Fruit fly (Drosophila melanogaster) whole organism, embryonic: Measurements from ENCODE around the gene Oatp26F.

Experiments
- ATbp ChIP-seq: fragments of 200-800 bp; sonication (Bioruptor generic); optimal IDR thresholded peaks from 2 replicates; lab custom pipeline; 2017; ENCODE audit warnings: missing biosample characterization, mild to moderate bottlenecking, missing genetic modification characterization, missing genetic modification reagents
- Bteb2 ChIP-seq: fragments of 200-800 bp; sonication (Bioruptor generic); optimal IDR thresholded peaks from 2 replicates; lab custom pipeline; 2016; ENCODE audit warnings: missing biosample characterization, missing genetic modification characterization
- CG11695 ChIP-seq: fragments of 200-800 bp; sonication (Bioruptor generic); IDR thresholded peaks from 3 replicates; pipeline ENCODE4 v1.3.6; 2022; ENCODE audit warnings: missing biosample characterization, missing genetic modification characterization
- CG12104 ChIP-seq: fragments of 200-800 bp; sonication (Bioruptor generic); optimal IDR thresholded peaks from 3 replicates; lab custom pipeline; 2016; ENCODE audit warnings: missing biosample characterization, missing genetic modification characterization
- CG12942 ChIP-seq: fragments of 200-800 bp; sonication (Bioruptor generic); optimal IDR thresholded peaks from 3 replicates; lab custom pipeline; 2016; ENCODE audit warnings: missing biosample characterization, missing genetic modification characterization
- CG13296 ChIP-seq: fragments of 200-800 bp; sonication (Bioruptor generic); optimal IDR thresholded peaks from 3 replicates; lab custom pipeline; 2018; ENCODE audit warnings: missing biosample characterization, mild to moderate bottlenecking, missing genetic modification characterization
- CG16863 ChIP-seq: fragments of 200-800 bp; sonication (Bioruptor generic); optimal IDR thresholded peaks from 3 replicates; lab custom pipeline; 2016; ENCODE audit warnings: missing biosample characterization, missing genetic modification characterization
- CG18011 ChIP-seq: fragments of 200-800 bp; sonication (Bioruptor generic); optimal IDR thresholded peaks from 2 replicates; lab custom pipeline; 2017; ENCODE audit warnings: missing biosample characterization, missing genetic modification characterization, mild to moderate bottlenecking, moderate library complexity, missing genotype
- CG2129 ChIP-seq: fragments of 200-800 bp; sonication (Bioruptor generic); IDR thresholded peaks from 2 replicates; pipeline ENCODE4 v1.3.6; 2022; ENCODE audit warnings: missing biosample characterization, missing genetic modification characterization; ENCODE audit not compliant: partially characterized antibody
- CG31388 ChIP-seq: fragments of 200-800 bp; sonication (Bioruptor generic); optimal IDR thresholded peaks from 2 replicates; lab custom pipeline; 2016; ENCODE audit warnings: missing biosample characterization, missing genetic modification characterization
- CG33557 ChIP-seq: fragments of 200-800 bp; sonication (Bioruptor generic); optimal IDR thresholded peaks from 2 replicates; lab custom pipeline; 2019; ENCODE audit warnings: missing biosample characterization, mild to moderate bottlenecking, missing genetic modification characterization, moderate library complexity
- CG3838 ChIP-seq: fragments of 200-800 bp; sonication (Bioruptor generic); optimal IDR thresholded peaks from 3 replicates; lab custom pipeline; 2016; ENCODE audit warnings: missing biosample characterization, missing genetic modification characterization
- CG4707 ChIP-seq: fragments of 200-800 bp; sonication (Bioruptor generic); optimal IDR thresholded peaks from 2 replicates; lab custom pipeline; 2018; ENCODE audit warnings: missing biosample characterization, mild to moderate bottlenecking, missing genetic modification characterization, moderate library complexity
- CG7987 ChIP-seq: fragments of 200-800 bp; sonication (Bioruptor generic); optimal IDR thresholded peaks from 2 replicates; lab custom pipeline; 2018; ENCODE audit warnings: missing biosample characterization, mild to moderate bottlenecking, missing genetic modification characterization, moderate library complexity
- Chrac-16 ChIP-seq: fragments of 200-800 bp; sonication (Bioruptor generic); optimal IDR thresholded peaks from 3 replicates; lab custom pipeline; 2016; ENCODE audit warnings: missing biosample characterization, missing genetic modification characterization
- D19A ChIP-seq: fragments of 200-800 bp; optimal IDR thresholded peaks from 3 replicates; lab custom pipeline; 2019; ENCODE audit warnings: missing biosample characterization, mild to moderate bottlenecking, missing genetic modification characterization, moderate library complexity
- Dref ChIP-seq: fragments of 200-800 bp; sonication (Bioruptor generic); IDR thresholded peaks from 2 replicates; pipeline ENCODE4 v1.3.6; 2022; ENCODE audit warnings: missing biosample characterization, missing genetic modification characterization
- ERR ChIP-seq: fragments of 200-800 bp; sonication (Bioruptor generic); optimal IDR thresholded peaks from 2 replicates; lab custom pipeline; 2016; ENCODE audit warnings: missing biosample characterization, missing genetic modification characterization
- Ets65A ChIP-seq: fragments of 200-800 bp; sonication (Bioruptor generic); peaks from one replicate; lab custom pipeline; 2016; ENCODE audit warnings: missing biosample characterization, missing genetic modification characterization
- Fer2 ChIP-seq: fragments of 200-800 bp; sonication (Bioruptor generic); optimal IDR thresholded peaks from 2 replicates; lab custom pipeline; 2018; ENCODE audit warnings: missing biosample characterization, mild to moderate bottlenecking, missing genetic modification characterization, moderate library complexity
- Gug ChIP-seq: fragments of 200-800 bp; sonication (Bioruptor generic); IDR thresholded peaks from 4 replicates; pipeline ENCODE4 v1.3.6; 2022; ENCODE audit warnings: missing biosample characterization, missing genetic modification characterization
- HLH4C ChIP-seq: fragments of 200-800 bp; sonication (Bioruptor generic); IDR thresholded peaks from 3 replicates; pipeline ENCODE4 v1.3.6; 2022; ENCODE audit warnings: missing biosample characterization, missing genetic modification characterization; ENCODE audit not compliant: partially characterized antibody
- Hr51 ChIP-seq, 2 experiments: fragments of 200-800 bp; sonication (Bioruptor generic); optimal IDR thresholded peaks; 2 replicates in 1 of 2; 3 replicates in 1 of 2; lab custom pipeline; 2016 to 2018; ENCODE audit warnings: missing biosample characterization in 2 of 2, missing genetic modification characterization in 2 of 2, mild to moderate bottlenecking in 1 of 2, moderate library complexity in 1 of 2
- Lpt ChIP-seq: fragments of >200 bp; optimal IDR thresholded peaks from 2 replicates; lab custom pipeline; 2018; ENCODE audit warnings: missing biosample characterization, missing genetic modification characterization
- PHDP ChIP-seq: fragments of 200-800 bp; sonication (Bioruptor generic); optimal IDR thresholded peaks from 3 replicates; lab custom pipeline; 2018; ENCODE audit warnings: missing biosample characterization, mild to moderate bottlenecking, missing genetic modification characterization, moderate library complexity
- Poxn ChIP-seq: fragments of 200-800 bp; sonication (Bioruptor generic); IDR thresholded peaks from 2 replicates; pipeline ENCODE4 v1.3.6; 2022; ENCODE audit warnings: missing biosample characterization, missing genetic modification characterization
- Sox102F ChIP-seq: fragments of 200-800 bp; sonication (Bioruptor generic); optimal IDR thresholded peaks from 2 replicates; lab custom pipeline; 2018; ENCODE audit warnings: missing biosample characterization, mild to moderate bottlenecking, missing genetic modification characterization, moderate library complexity
- Trl ChIP-seq, 3 experiments: fragments of >200 bp in 2 of 3; fragments of 200-800 bp in 1 of 3; sonication (Bioruptor generic) in 1 of 3; optimal IDR thresholded peaks; 2 replicates in 1 of 3; 3 replicates in 2 of 3; lab custom pipeline; 2016 to 2017; ENCODE audit warnings: missing biosample characterization in 1 of 3, missing genetic modification characterization in 1 of 3
- abd-A ChIP-seq: fragments of 200-800 bp; sonication (Bioruptor generic); optimal IDR thresholded peaks from 3 replicates; lab custom pipeline; 2019; ENCODE audit warnings: missing biosample characterization, mild to moderate bottlenecking, missing genetic modification characterization, moderate library complexity
- chn ChIP-seq: fragments of 200-800 bp; sonication (Bioruptor generic); optimal IDR thresholded peaks from 2 replicates; lab custom pipeline; 2016; ENCODE audit warnings: missing biosample characterization, missing genetic modification characterization
- dpn ChIP-seq, 2 experiments: fragments of 200-800 bp; sonication (Bioruptor generic); optimal IDR thresholded peaks; 3 replicates each; lab custom pipeline; 2016; ENCODE audit warnings: missing biosample characterization in 2 of 2, missing genetic modification characterization in 2 of 2
- dysf ChIP-seq: fragments of 200-800 bp; sonication (Bioruptor generic); IDR thresholded peaks from 3 replicates; pipeline ENCODE4 v1.3.6; 2022; ENCODE audit warnings: missing biosample characterization, missing genetic modification characterization
- en ChIP-seq: fragments of 200-800 bp; sonication (Bioruptor generic); optimal IDR thresholded peaks from 2 replicates; lab custom pipeline; 2016; ENCODE audit warnings: missing biosample characterization, missing genetic modification characterization
- eyg ChIP-seq: fragments of 200-800 bp; sonication (Bioruptor generic); optimal IDR thresholded peaks from 3 replicates; lab custom pipeline; 2016; ENCODE audit warnings: missing biosample characterization, missing genetic modification characterization
- gem ChIP-seq: fragments of 200-800 bp; sonication (Bioruptor generic); optimal IDR thresholded peaks from 2 replicates; lab custom pipeline; 2019; ENCODE audit warnings: missing biosample characterization, mild to moderate bottlenecking, missing genetic modification characterization, moderate library complexity
- inv ChIP-seq: fragments of 200-800 bp; sonication (Bioruptor generic); IDR thresholded peaks from 2 replicates; pipeline ENCODE4 v1.3.6; 2022; ENCODE audit warnings: missing biosample characterization, missing genetic modification characterization; ENCODE audit not compliant: partially characterized antibody
- jigr1 ChIP-seq: fragments of 200-800 bp; sonication (Bioruptor generic); IDR thresholded peaks from 3 replicates; pipeline ENCODE4 v1.3.6; 2022; ENCODE audit warnings: missing biosample characterization, missing genetic modification characterization
- nerfin-2 ChIP-seq: fragments of 200-800 bp; sonication (Bioruptor generic); IDR thresholded peaks from 2 replicates; pipeline ENCODE4 v1.3.6; 2022; ENCODE audit warnings: missing biosample characterization, missing genetic modification characterization; ENCODE audit not compliant: partially characterized antibody
- org-1 ChIP-seq: fragments of 200-800 bp; sonication (Bioruptor generic); optimal IDR thresholded peaks from 2 replicates; lab custom pipeline; 2017; ENCODE audit warnings: missing biosample characterization, missing genetic modification characterization
- pfk ChIP-seq: fragments of 200-800 bp; sonication (Bioruptor generic); optimal IDR thresholded peaks from 2 replicates; lab custom pipeline; 2018; ENCODE audit warnings: missing biosample characterization, mild to moderate bottlenecking, missing genetic modification characterization, moderate library complexity
- repo ChIP-seq: fragments of 200-800 bp; sonication (Bioruptor generic); optimal IDR thresholded peaks from 2 replicates; lab custom pipeline; 2016; ENCODE audit warnings: missing biosample characterization, missing genetic modification characterization
- sna ChIP-seq: fragments of 200-800 bp; sonication (Bioruptor generic); IDR thresholded peaks from 2 replicates; pipeline ENCODE4 v1.3.6; 2022; ENCODE audit warnings: missing biosample characterization, missing genetic modification characterization; ENCODE audit not compliant: partially characterized antibody
- sr ChIP-seq: fragments of 200-800 bp; sonication (Bioruptor generic); IDR thresholded peaks from 3 replicates; pipeline ENCODE4 v1.3.6; 2022; ENCODE audit warnings: missing biosample characterization, missing genetic modification characterization
- sug ChIP-seq: fragments of 200-800 bp; optimal IDR thresholded peaks from 2 replicates; lab custom pipeline; 2019; ENCODE audit warnings: missing biosample characterization, mild to moderate bottlenecking, missing genetic modification characterization, moderate library complexity
- ttk ChIP-seq: fragments of 200-800 bp; sonication (Bioruptor generic); IDR thresholded peaks from 2 replicates; pipeline ENCODE4 v2.1.2; 2022; ENCODE audit warnings: missing biosample characterization, missing genetic modification characterization
- unpg ChIP-seq: fragments of 200-800 bp; sonication (Bioruptor generic); optimal IDR thresholded peaks from 3 replicates; lab custom pipeline; 2018; ENCODE audit warnings: missing biosample characterization, mild to moderate bottlenecking, missing genetic modification characterization, moderate library complexity
- usp ChIP-seq: fragments of >200 bp; optimal IDR thresholded peaks from 2 replicates; lab custom pipeline; 2017; ENCODE audit warnings: missing biosample characterization, missing genetic modification characterization
- vnd ChIP-seq: fragments of 200-800 bp; sonication (Bioruptor generic); IDR thresholded peaks from 3 replicates; pipeline ENCODE4 v1.3.6; 2022; ENCODE audit warnings: missing biosample characterization, missing genetic modification characterization; ENCODE audit not compliant: partially characterized antibody
- yki ChIP-seq: fragments of >200 bp; optimal IDR thresholded peaks from 3 replicates; lab custom pipeline; 2018

Gene Oatp26F

DNA sequence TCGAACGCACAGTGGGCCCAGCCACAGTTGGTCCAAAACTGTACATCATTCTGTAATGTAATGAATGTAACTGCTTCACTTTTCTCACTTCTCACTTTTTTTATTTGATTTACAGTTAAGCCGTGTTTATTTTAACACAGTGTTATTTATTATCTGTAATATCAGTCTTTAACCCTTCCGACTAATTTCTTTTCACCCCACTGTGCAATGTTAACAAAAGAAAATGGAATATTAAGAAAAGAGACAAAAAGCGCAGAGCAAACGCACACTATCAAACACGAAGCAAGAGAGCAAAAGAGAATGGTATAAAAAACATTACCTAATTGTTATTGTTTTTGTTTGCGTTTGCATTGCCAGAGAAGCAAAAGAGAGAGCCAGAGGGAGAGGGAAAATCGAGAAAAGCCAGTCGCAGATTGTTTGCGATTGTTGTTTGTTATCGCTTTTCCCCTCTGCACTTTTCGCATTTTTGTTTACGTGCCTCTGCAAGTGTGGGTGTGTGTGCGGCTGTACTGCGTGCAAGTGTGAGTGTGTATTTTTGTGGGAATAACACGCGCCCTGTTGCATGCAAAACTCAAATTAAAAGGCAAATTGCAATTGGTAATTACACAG, 15.0 kb upstream of the Oatp26F start:
- TF ChIP-seq ttk (GFP tag; lab: Robert Waterston, UW) (peak; percentile 97), pfk (GFP tag; lab: Kevin White, UChicago) (peak; percentile 52), dpn (GFP tag; optimal IDR thresholded peaks at IDR 0.05; lab: Kevin White, UChicago) (peak; percentile 98 to 99), sna (GFP tag; lab: Robert Waterston, UW) (peak; percentile 59; the same call in 1 of the 2 replicates), nerfin-2 (GFP tag; lab: Robert Waterston, UW) (peak; percentile 68), gem (peak; percentile 99), vnd (0 out of 3 replicates have a peak, but pooled peaks have one; percentile 36), dysf (GFP tag; lab: Robert Waterston, UW) (peak; percentile 98), CG12104 (GFP tag; lab: Kevin White, UChicago) (peak; percentile 96), usp (GFP tag; lab: Kevin White, UChicago) (no peak), HLH4C (peak; percentile 60; the same call in 2 of the 3 replicates), D19A (tag; lab: Kevin White, UChicago) (peak; percentile 97), yki (lab: Kevin White, UChicago) (no peak), CG31388 (GFP tag; lab: Kevin White, UChicago) (peak; percentile 93), Chrac-16 (GFP tag; lab: Kevin White, UChicago) (peak; percentile 98), CG13296 (GFP tag; lab: Kevin White, UChicago) (peak; percentile 98), eyg (peak; percentile 97), ATbp (GFP tag; lab: Kevin White, UChicago) (peak; percentile 99), CG11695 (peak; percentile 98), CG33557 (GFP tag; lab: Kevin White, UChicago) (peak; percentile 96), CG4707 (peak; percentile 100), CG2129 (GFP tag; lab: Robert Waterston, UW) (no peak), Hr51 (GFP tag; optimal IDR thresholded peaks at IDR 0.05; lab: Kevin White, UChicago) (peak; percentile 98 to 99), repo (GFP tag; lab: Kevin White, UChicago) (peak; percentile 98), unpg (GFP tag; lab: Kevin White, UChicago) (peak; percentile 99), PHDP (tag; lab: Kevin White, UChicago) (peak; percentile 99), abd-A (peak; percentile 92), CG3838 (GFP tag; lab: Kevin White, UChicago) (peak; percentile 97), CG7987 (GFP tag; lab: Kevin White, UChicago) (peak; percentile 96), CG12942 (GFP tag; lab: Kevin White, UChicago) (peak; percentile 98), inv (GFP tag; lab: Robert Waterston, UW) (peak; percentile 23; the same call in 1 of the 2 replicates), org-1 (GFP tag; lab: Kevin White, UChicago) (peak; percentile 98), CG18011 (peak; percentile 91), Dref (GFP tag; lab: Robert Waterston, UW) (no peak), Fer2 (tag; lab: Kevin White, UChicago) (peak; percentile 91), Ets65A (GFP tag; lab: Kevin White, UChicago) (peak; percentile 100), en (GFP tag; lab: Kevin White, UChicago) (peak; percentile 98), Lpt (GFP tag; lab: Kevin White, UChicago) (no peak), Trl (optimal IDR thresholded peaks at IDR 0.05; lab: Kevin White, UChicago) (peak; percentile 69 to 89), Trl (GFP tag; optimal IDR thresholded peaks at IDR 0.05; lab: Kevin White, UChicago) (peak; percentile 99), jigr1 (GFP tag; lab: Robert Waterston, UW) (peak; percentile 95), CG16863 (GFP tag; lab: Kevin White, UChicago) (peak; percentile 98), sr (peak; percentile 90), Poxn (peak; percentile 88), sug (tag; lab: Kevin White, UChicago) (peak; percentile 95), Sox102F (GFP tag; lab: Kevin White, UChicago) (peak; percentile 99), Bteb2 (GFP tag; lab: Kevin White, UChicago) (peak; percentile 98), ERR (GFP tag; lab: Kevin White, UChicago) (peak; percentile 98), Gug (GFP tag; lab: Robert Waterston, UW) (peak; percentile 94), chn (GFP tag; lab: Kevin White, UChicago) (peak; percentile 99)
